Worm (Caenorhabditis elegans): Measurements from ENCODE around the gene srxa-2.

DNA sequence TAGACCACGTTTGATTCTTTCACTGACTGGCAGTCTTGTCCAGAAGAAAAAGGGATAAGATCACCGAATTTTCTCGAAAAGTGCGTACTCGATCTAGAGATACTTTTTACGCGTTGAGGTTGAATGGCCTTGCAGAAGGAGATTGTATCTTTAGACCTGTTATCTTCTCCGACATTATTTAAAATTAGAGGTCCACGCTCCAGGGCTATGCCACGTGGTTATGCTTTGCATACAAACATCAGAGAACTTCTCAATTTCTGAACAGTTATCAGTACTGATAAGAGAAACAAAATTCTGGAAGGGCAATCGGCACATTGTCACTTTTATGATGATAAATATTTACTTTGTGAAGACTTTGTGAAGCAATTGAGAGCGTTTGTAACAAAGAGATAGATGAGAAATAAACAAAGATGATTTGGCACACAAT lies 18.9 kb downstream of the srxa-2 start:
- peak; percentile 35 for TF ChIP-seq ama-1 (optimal IDR thresholded peaks at IDR 0.05)
- TF ChIP-seq mdl-1 (tag; optimal IDR thresholded peaks at IDR 0.05) = peak; percentile 72 to 87
- TF ChIP-seq blmp-1 (tag; optimal IDR thresholded peaks at IDR 0.05; ENCODE audit: insufficient read depth) = peak; percentile 61
